Worm (Caenorhabditis elegans) whole organism, early embryonic: ENCODE results near the gene eelo-2.

Experiments used
- B0310.2 ChIP-seq: sonication (generic microtip); optimal IDR thresholded peaks from 2 replicates; lab custom pipeline; 2016; ENCODE audit warnings: mild to moderate bottlenecking, missing genetic modification characterization, missing compliant biosample characterization
- F13C5.2 ChIP-seq: sonication (generic microtip); optimal IDR thresholded peaks from 2 replicates; lab custom pipeline; 2017; ENCODE audit warnings: mild to moderate bottlenecking, missing genetic modification characterization, inconsistent platforms, missing compliant biosample characterization
- aly-1 ChIP-seq: sonication (generic microtip); optimal IDR thresholded peaks from 2 replicates; lab custom pipeline; 2016; ENCODE audit warnings: missing genetic modification characterization, missing compliant biosample characterization
- ama-1 ChIP-seq: fragments of 150-350 bp; optimal IDR thresholded peaks from 2 replicates; lab custom pipeline; 2014
- ceh-13 ChIP-seq: fragments of 200-800 bp; sonication (Bioruptor generic); optimal IDR thresholded peaks from 2 replicates; lab custom pipeline; 2018; ENCODE audit warnings: mild to moderate bottlenecking, missing genetic modification characterization, missing compliant biosample characterization
- ceh-36 ChIP-seq: sonication (generic microtip); optimal IDR thresholded peaks from 2 replicates; lab custom pipeline; 2016; ENCODE audit warnings: missing genetic modification characterization, inconsistent platforms, missing compliant biosample characterization
- ets-7 ChIP-seq: sonication (generic microtip); optimal IDR thresholded peaks from 2 replicates; lab custom pipeline; 2016; ENCODE audit warnings: missing genotype, missing genetic modification characterization, missing compliant biosample characterization
- flt-1 ChIP-seq: fragments of 200-800 bp; sonication (Bioruptor generic); IDR thresholded peaks from 2 replicates; pipeline ENCODE4 v1.3.6; 2022; ENCODE audit warnings: missing genetic modification characterization, missing compliant biosample characterization
- hmbx-1 ChIP-seq: sonication (generic microtip); optimal IDR thresholded peaks from 2 replicates; lab custom pipeline; 2016; ENCODE audit warnings: mild to moderate bottlenecking, missing genetic modification characterization, missing compliant biosample characterization
- hmg-4 ChIP-seq: fragments of 200-800 bp; sonication (Bioruptor generic); optimal IDR thresholded peaks from 2 replicates; lab custom pipeline; 2018; ENCODE audit warnings: mild to moderate bottlenecking, missing genetic modification characterization, missing compliant biosample characterization
- hnd-1 ChIP-seq: sonication (generic microtip); optimal IDR thresholded peaks from 2 replicates; lab custom pipeline; 2016; ENCODE audit warnings: missing genetic modification characterization, missing compliant biosample characterization
- pes-1 ChIP-seq: fragments of 200-800 bp; sonication (Bioruptor generic); IDR thresholded peaks from 2 replicates; pipeline ENCODE4 v1.3.6; 2022; ENCODE audit warnings: missing genetic modification reagents, missing genetic modification characterization, missing compliant biosample characterization
- scrt-1 ChIP-seq: fragments of 200-800 bp; sonication (Bioruptor generic); IDR thresholded peaks from 2 replicates; pipeline ENCODE4 v1.3.6; 2022; ENCODE audit warnings: missing genetic modification characterization, missing compliant biosample characterization
- sea-1 ChIP-seq: fragments of 200-800 bp; sonication (Bioruptor generic); conservative IDR thresholded peaks from 2 replicates; pipeline ENCODE4 v1.3.6; 2022; ENCODE audit warnings: missing genetic modification characterization, missing compliant biosample characterization
- tbx-11 ChIP-seq: fragments of 200-800 bp; sonication (Bioruptor generic); IDR thresholded peaks from 2 replicates; pipeline ENCODE4 v1.3.6; 2022; ENCODE audit warnings: missing genetic modification characterization, missing compliant biosample characterization
- tbx-37 ChIP-seq: fragments of 200-800 bp; sonication (Bioruptor generic); conservative IDR thresholded peaks from 2 replicates; pipeline ENCODE4 v1.3.6; 2022; ENCODE audit warnings: missing genetic modification reagents, missing genetic modification characterization, missing compliant biosample characterization
- tra-4 ChIP-seq: sonication (generic microtip); optimal IDR thresholded peaks from 2 replicates; lab custom pipeline; 2017; ENCODE audit warnings: missing genetic modification characterization, missing compliant biosample characterization

eelo-2 gene

DNA sequence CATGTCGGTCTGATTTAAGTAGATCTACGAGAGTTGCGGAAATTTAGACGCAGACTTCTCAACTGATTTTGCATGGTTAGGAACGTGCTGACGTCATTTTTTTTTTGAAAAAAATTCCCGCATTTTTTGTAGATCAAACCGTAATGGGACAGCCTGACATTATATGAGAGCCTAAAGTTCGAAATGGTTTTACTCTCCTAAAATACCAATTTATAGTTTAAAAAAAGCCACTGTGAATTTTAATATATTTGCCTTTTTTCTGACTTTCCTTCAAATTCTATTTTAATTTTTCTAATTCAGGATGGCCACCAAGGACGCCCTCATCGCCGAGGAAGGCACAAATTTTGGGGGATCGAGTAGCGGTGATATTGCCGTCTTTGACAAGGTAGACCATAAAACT, 19.1 kb downstream of the eelo-2 start, which contains the start of gene atgp-1:
Gene atgp-1, plus strand, starts transcription at position 301 of the 400 bp plus-strand sequence.
- no peak for TF ChIP-seq tbx-11 (GFP tag; lab: Robert Waterston, UW)
- no peak for TF ChIP-seq F13C5.2 (tag; lab: Kevin White, UChicago)
- no peak for TF ChIP-seq scrt-1 (GFP tag; lab: Robert Waterston, UW)
- TF ChIP-seq sea-1 (GFP tag; lab: Robert Waterston, UW), result no peak
- TF ChIP-seq hmbx-1 (tag; lab: Kevin White, UChicago), result no peak
- no peak for TF ChIP-seq aly-1 (tag; lab: Kevin White, UChicago)
- no peak for TF ChIP-seq ceh-13 (GFP tag; lab: Kevin White, UChicago)
- no peak for TF ChIP-seq hmg-4 (GFP tag; lab: Kevin White, UChicago)
- no peak for TF ChIP-seq pes-1 (GFP tag; lab: Robert Waterston, UW)
- TF ChIP-seq ama-1 (lab: Kevin White, UChicago), result no peak
- TF ChIP-seq hnd-1 (tag; lab: Kevin White, UChicago), result no peak
- TF ChIP-seq tra-4, result no peak
- TF ChIP-seq tbx-37 (GFP tag; lab: Robert Waterston, UW), result no peak

DNA sequence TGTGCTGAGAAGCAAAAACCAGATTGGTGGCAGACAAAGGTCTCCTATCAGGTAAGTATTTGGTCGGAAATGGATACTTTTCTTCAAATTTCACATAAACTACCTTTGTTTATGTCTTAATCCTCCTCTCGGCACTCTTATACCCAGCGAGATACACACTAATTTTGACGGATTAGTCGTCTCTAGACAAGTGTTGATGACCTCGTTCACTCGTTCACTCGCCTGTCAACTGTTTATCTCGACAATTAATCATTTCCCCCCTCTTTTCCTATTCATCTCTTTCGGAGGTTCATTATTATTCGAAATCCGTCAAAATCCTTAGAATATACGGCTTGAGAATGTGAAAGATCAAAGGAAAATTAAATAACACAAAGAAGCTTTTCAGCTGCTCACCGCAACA, 19.8 kb downstream of the eelo-2 start:
- TF ChIP-seq aly-1 (tag; lab: Kevin White, UChicago) (no peak), B0310.2 (tag; lab: Kevin White, UChicago) (no peak), ets-7 (tag; lab: Kevin White, UChicago) (no peak), ceh-36 (tag; lab: Kevin White, UChicago) (peak; percentile 20), tbx-11 (GFP tag; lab: Robert Waterston, UW) (no peak), hmg-4 (GFP tag; lab: Kevin White, UChicago) (no peak), hnd-1 (tag; lab: Kevin White, UChicago) (no peak)

- TF ChIP-seq flt-1 (GFP tag; lab: Robert Waterston, UW) (no peak), tbx-37 (GFP tag; lab: Robert Waterston, UW) (no peak), tbx-11 (GFP tag; lab: Robert Waterston, UW) (no peak), pes-1 (GFP tag; lab: Robert Waterston, UW) (no peak), sea-1 (GFP tag; lab: Robert Waterston, UW) (no peak), F13C5.2 (tag; lab: Kevin White, UChicago) (no peak), B0310.2 (tag; lab: Kevin White, UChicago) (no peak), aly-1 (tag; lab: Kevin White, UChicago) (no peak), hmg-4 (GFP tag; lab: Kevin White, UChicago) (no peak)
These were observed 23.7 kb downstream of the eelo-2 start, which contains the start of gene gln-5 for ce11 chrIV:17273602-17274110. gln-5 (minus strand) TSS chrIV:17273652.

DNA sequence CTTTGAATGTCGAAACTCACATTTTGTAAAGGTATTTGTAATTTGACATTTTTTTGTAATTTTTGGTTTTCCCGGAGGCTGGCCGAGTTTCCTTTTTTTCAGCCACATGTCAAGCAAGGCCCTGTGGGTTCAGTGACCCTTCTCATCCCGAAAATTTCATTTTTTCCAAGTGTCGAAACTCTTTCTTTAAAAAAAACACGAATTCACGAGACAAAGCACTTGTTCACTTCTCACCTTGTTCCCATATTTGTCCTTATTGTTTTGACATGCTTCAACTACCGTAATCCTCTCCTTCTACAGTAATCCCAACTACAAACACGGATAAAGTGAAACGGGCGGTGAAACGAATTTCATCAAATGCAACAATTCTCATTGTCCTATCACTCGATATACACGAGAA, 25.4 kb downstream of the eelo-2 start, which contains the start of gene lhfp-4:
Gene lhfp-4, plus strand, starts transcription at position 301 of the 400 bp plus-strand sequence.
- TF ChIP-seq F13C5.2 (tag; lab: Kevin White, UChicago), result no peak
- no peak for TF ChIP-seq flt-1 (GFP tag; lab: Robert Waterston, UW)
- TF ChIP-seq scrt-1 (GFP tag; lab: Robert Waterston, UW), result no peak
- no peak for TF ChIP-seq aly-1 (tag; lab: Kevin White, UChicago)
- TF ChIP-seq sea-1 (GFP tag; lab: Robert Waterston, UW), result no peak
- no peak for TF ChIP-seq ama-1 (lab: Kevin White, UChicago)
- TF ChIP-seq hmbx-1 (tag; lab: Kevin White, UChicago), result no peak
- TF ChIP-seq ets-7 (tag; lab: Kevin White, UChicago), result no peak
- no peak for TF ChIP-seq hmg-4 (GFP tag; lab: Kevin White, UChicago)
- TF ChIP-seq tbx-37 (GFP tag; lab: Robert Waterston, UW), result no peak
- no peak for TF ChIP-seq pes-1 (GFP tag; lab: Robert Waterston, UW)
- TF ChIP-seq B0310.2 (tag; lab: Kevin White, UChicago), result no peak
- no peak for TF ChIP-seq hnd-1 (tag; lab: Kevin White, UChicago)
- TF ChIP-seq ceh-13 (GFP tag; lab: Kevin White, UChicago), result no peak
- TF ChIP-seq ceh-36 (tag; lab: Kevin White, UChicago), result no peak
- no peak for TF ChIP-seq tra-4
- no peak for TF ChIP-seq tbx-11 (GFP tag; lab: Robert Waterston, UW)

DNA sequence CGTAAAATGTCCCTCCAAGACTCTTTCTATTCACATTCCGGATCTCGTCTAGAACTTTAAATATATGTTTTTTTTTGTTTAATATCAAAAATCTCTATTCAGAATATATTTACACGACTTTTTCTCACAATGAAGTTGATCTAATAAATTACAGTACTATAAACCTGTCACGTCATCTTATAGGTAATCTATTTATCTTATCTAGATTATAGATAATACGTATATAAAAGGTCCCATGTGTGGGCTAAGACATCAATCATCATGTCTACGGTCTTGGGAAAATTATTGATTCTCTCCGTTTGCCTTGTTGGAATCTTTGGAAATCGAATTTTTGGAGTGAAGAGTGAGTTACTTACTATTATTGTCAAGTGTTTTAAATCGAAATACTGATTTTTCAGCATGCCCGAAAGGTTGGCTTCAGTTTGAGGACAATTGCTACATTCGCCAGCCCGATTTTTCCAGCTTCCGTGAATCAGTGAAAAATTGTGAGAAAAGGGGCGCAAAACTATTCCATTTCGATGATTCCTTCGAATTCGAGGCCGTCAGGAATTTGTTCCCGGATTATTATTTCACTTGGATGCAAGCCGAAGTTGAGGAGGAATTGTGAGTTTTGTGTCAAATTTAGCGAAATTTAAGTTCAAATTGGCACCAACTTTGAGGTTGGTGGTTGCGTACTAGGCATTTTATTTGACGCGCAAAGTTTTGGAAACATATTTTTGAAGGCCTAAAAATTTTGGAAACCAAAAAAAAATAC, 27.0 kb downstream of the eelo-2 start, which contains the start of gene clec-196:
Gene clec-196, plus strand, starts transcription at position 252 of the 754 bp plus-strand sequence.
- TF ChIP-seq hnd-1 (tag; lab: Kevin White, UChicago), result no peak
- no peak for TF ChIP-seq F13C5.2 (tag; lab: Kevin White, UChicago)
- no peak for TF ChIP-seq ceh-13 (GFP tag; lab: Kevin White, UChicago)
- no peak for TF ChIP-seq tra-4
- no peak for TF ChIP-seq hmg-4 (GFP tag; lab: Kevin White, UChicago)
- TF ChIP-seq ceh-36 (tag; lab: Kevin White, UChicago), result no peak
- TF ChIP-seq ets-7 (tag; lab: Kevin White, UChicago), result no peak
- no peak for TF ChIP-seq B0310.2 (tag; lab: Kevin White, UChicago)
- no peak for TF ChIP-seq tbx-37 (GFP tag; lab: Robert Waterston, UW)
- TF ChIP-seq pes-1 (GFP tag; lab: Robert Waterston, UW), result no peak
- TF ChIP-seq hmbx-1 (tag; lab: Kevin White, UChicago), result no peak
- no peak for TF ChIP-seq sea-1 (GFP tag; lab: Robert Waterston, UW)
- TF ChIP-seq scrt-1 (GFP tag; lab: Robert Waterston, UW), result no peak
- no peak for TF ChIP-seq flt-1 (GFP tag; lab: Robert Waterston, UW)

DNA sequence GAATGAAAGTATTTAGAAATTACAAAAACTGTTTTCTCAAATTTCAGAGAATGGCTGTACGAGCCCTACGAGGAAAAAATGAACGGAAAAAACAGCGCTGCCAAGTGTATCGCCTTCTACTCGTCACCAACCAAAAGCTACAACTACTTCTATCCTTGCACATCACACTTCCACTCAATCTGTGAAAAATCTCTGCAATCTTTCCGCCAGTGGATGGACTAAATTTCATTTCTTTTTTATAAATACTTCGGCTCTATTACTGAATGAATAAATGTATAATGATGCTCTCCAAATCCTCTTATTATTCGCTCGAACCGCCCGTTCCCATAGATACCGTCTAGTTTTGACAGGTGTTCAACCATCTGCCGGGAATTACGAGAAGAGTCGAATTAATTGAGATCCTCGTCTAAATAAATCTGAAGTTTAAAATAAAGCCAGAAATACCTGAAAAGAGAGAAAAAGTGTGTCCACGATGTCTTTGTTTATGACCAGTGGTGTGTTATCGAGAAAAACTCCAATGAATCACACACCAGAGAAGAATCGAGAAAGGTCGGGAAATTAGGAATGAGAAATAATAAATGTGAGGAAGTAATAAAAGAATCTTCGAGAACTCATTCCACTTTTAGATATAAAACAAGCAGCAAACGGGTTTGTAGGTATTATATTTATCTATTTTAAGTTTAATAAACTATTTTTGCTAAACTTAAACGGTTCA, 27.7 kb downstream of the eelo-2 start:
- peak; percentile 3 for TF ChIP-seq ama-1 (lab: Kevin White, UChicago)
- TF ChIP-seq F13C5.2 (tag; lab: Kevin White, UChicago), result no peak
